Worm (Caenorhabditis elegans) whole organism, L4 larva: ENCODE measurements around the gene R07B7.6.

Experiments used
- ZK546.5 ChIP-seq, 2 experiments: sonication (generic microtip); optimal IDR thresholded peaks; 2 replicates each; lab custom pipeline; 2017; ENCODE audit warnings: missing biosample characterization in 2 of 2, missing genetic modification characterization in 2 of 2
- ceh-28 ChIP-seq: fragments of 150-350 bp; optimal IDR thresholded peaks from 2 replicates; lab custom pipeline; 2014; ENCODE audit warnings: missing biosample characterization, missing genetic modification reagents, missing genetic modification characterization
- dve-1 ChIP-seq: sonication (generic microtip); optimal IDR thresholded peaks from 2 replicates; lab custom pipeline; 2017; ENCODE audit warnings: antibody characterized with exemption, mild to moderate bottlenecking, missing genetic modification characterization, missing compliant biosample characterization; ENCODE audit not compliant: insufficient read depth
- lin-13 ChIP-seq: fragments of 150-350 bp; optimal IDR thresholded peaks from 2 replicates; lab custom pipeline; 2014; ENCODE audit warnings: missing biosample characterization, missing genetic modification reagents, missing genetic modification characterization
- lin-39 ChIP-seq: fragments of 150-350 bp; optimal IDR thresholded peaks from 2 replicates; lab custom pipeline; 2014; ENCODE audit warnings: missing biosample characterization, missing genetic modification reagents, missing genetic modification characterization
- mep-1 ChIP-seq: fragments of 150-350 bp; sonication (generic microtip); optimal IDR thresholded peaks from 3 replicates; lab custom pipeline; 2014; ENCODE audit warnings: missing biosample characterization, missing genetic modification characterization
- nhr-237 ChIP-seq: sonication (generic microtip); optimal IDR thresholded peaks from 2 replicates; lab custom pipeline; 2017; ENCODE audit warnings: missing biosample characterization, missing genetic modification characterization
- zag-1 ChIP-seq: fragments of 150-350 bp; optimal IDR thresholded peaks from 2 replicates; lab custom pipeline; 2014; ENCODE audit warnings: missing biosample characterization, missing genetic modification characterization

- TF ChIP-seq zag-1 (tag; lab: Kevin White, UChicago) (no peak), lin-13 (GFP tag; lab: Kevin White, UChicago) (no peak), dve-1 (tag; lab: Kevin White, UChicago) (no peak), ZK546.5 (tag; optimal IDR thresholded peaks at IDR 0.05; lab: Kevin White, UChicago) (no peak), ceh-28 (no peak), mep-1 (tag; lab: Kevin White, UChicago) (no peak), lin-39 (tag; lab: Kevin White, UChicago) (no peak), nhr-237 (tag; lab: Kevin White, UChicago) (no peak)
Measured at ce11 chrV:12045132-12045531, 29.7 kb downstream of the R07B7.6 start, which contains the start of gene F10C2.5.
